Worm (Caenorhabditis elegans) whole organism, mixed stage, embryonic: ENCODE results near the gene col-133.

ENCODE experiments used
- M03D4.4 ChIP-seq: sonication (generic microtip); optimal IDR thresholded peaks from 2 replicates; lab custom pipeline; 2017; ENCODE audit warnings: mild to moderate bottlenecking, missing genetic modification characterization, missing compliant biosample characterization
- bed-3 ChIP-seq: fragments of 200-800 bp; sonication (Bioruptor generic); optimal IDR thresholded peaks from 3 replicates; lab custom pipeline; 2018; ENCODE audit warnings: mild to moderate bottlenecking, missing genetic modification characterization, moderate library complexity, missing compliant biosample characterization
- blmp-1 ChIP-seq: fragments of 150-350 bp; optimal IDR thresholded peaks from 2 replicates; lab custom pipeline; 2014; ENCODE audit warnings: missing biosample characterization, missing genetic modification characterization
- ceh-39 ChIP-seq: fragments of 150-350 bp; optimal IDR thresholded peaks from 2 replicates; lab custom pipeline; 2014; ENCODE audit warnings: missing biosample characterization, missing genetic modification characterization
- ceh-43 ChIP-seq: fragments of 200-800 bp; sonication (Bioruptor generic); optimal IDR thresholded peaks from 2 replicates; lab custom pipeline; 2018; ENCODE audit warnings: mild to moderate bottlenecking, missing genetic modification characterization, moderate library complexity, missing compliant biosample characterization
- ceh-83 ChIP-seq: fragments of 200-800 bp; sonication (Bioruptor generic); optimal IDR thresholded peaks from 2 replicates; lab custom pipeline; 2018; ENCODE audit warnings: mild to moderate bottlenecking, missing genetic modification characterization, missing compliant biosample characterization
- ces-1 ChIP-seq: fragments of 150-350 bp; optimal IDR thresholded peaks from 2 replicates; lab custom pipeline; 2014; ENCODE audit warnings: missing biosample characterization, missing genetic modification reagents, missing genetic modification characterization
- cnd-1 ChIP-seq: fragments of 200-800 bp; sonication (Bioruptor generic); optimal IDR thresholded peaks from 2 replicates; lab custom pipeline; 2018; ENCODE audit warnings: mild to moderate bottlenecking, missing genetic modification characterization, missing compliant biosample characterization
- drap-1 ChIP-seq: fragments of 200-800 bp; sonication (Bioruptor generic); optimal IDR thresholded peaks from 3 replicates; lab custom pipeline; 2018; ENCODE audit warnings: mild to moderate bottlenecking, missing genetic modification characterization, missing compliant biosample characterization
- elt-3 ChIP-seq: fragments of 150-350 bp; optimal IDR thresholded peaks from 2 replicates; lab custom pipeline; 2014; ENCODE audit warnings: missing biosample characterization, missing genetic modification characterization
- flh-1 ChIP-seq: fragments of 200-800 bp; sonication (Bioruptor generic); optimal IDR thresholded peaks from 2 replicates; lab custom pipeline; 2018; ENCODE audit warnings: mild to moderate bottlenecking, missing genetic modification characterization, moderate library complexity, missing compliant biosample characterization
- ham-2 ChIP-seq: fragments of 200-800 bp; sonication (Bioruptor generic); optimal IDR thresholded peaks from 2 replicates; lab custom pipeline; 2018; ENCODE audit warnings: mild to moderate bottlenecking, missing genetic modification characterization, missing compliant biosample characterization
- hlh-1 ChIP-seq: fragments of 150-350 bp; optimal IDR thresholded peaks from 2 replicates; lab custom pipeline; 2014; ENCODE audit warnings: missing biosample characterization, missing genetic modification reagents, missing genetic modification characterization
- lin-13 ChIP-seq: fragments of 150-350 bp; optimal IDR thresholded peaks from 2 replicates; lab custom pipeline; 2014; ENCODE audit warnings: missing biosample characterization, missing genetic modification characterization
- lin-32 ChIP-seq: fragments of 200-800 bp; sonication (Bioruptor generic); optimal IDR thresholded peaks from 2 replicates; lab custom pipeline; 2018; ENCODE audit warnings: mild to moderate bottlenecking, missing genetic modification characterization, missing compliant biosample characterization
- mab-5 ChIP-seq: fragments of 150-350 bp; optimal IDR thresholded peaks from 2 replicates; lab custom pipeline; 2014; ENCODE audit warnings: missing biosample characterization, missing genetic modification characterization
- mep-1 ChIP-seq: fragments of 150-350 bp; optimal IDR thresholded peaks from 2 replicates; lab custom pipeline; 2017; ENCODE audit warnings: missing biosample characterization, missing genetic modification reagents, missing genetic modification characterization, inconsistent platforms
- mls-2 ChIP-seq: sonication (generic microtip); optimal IDR thresholded peaks from 2 replicates; lab custom pipeline; 2016; ENCODE audit warnings: mild to moderate bottlenecking, missing genetic modification characterization, moderate library complexity, missing compliant biosample characterization
- nhr-12 ChIP-seq: fragments of 150-350 bp; optimal IDR thresholded peaks from 2 replicates; lab custom pipeline; 2014; ENCODE audit warnings: missing biosample characterization, missing genetic modification characterization
- nhr-237 ChIP-seq: fragments of 150-350 bp; optimal IDR thresholded peaks from 2 replicates; lab custom pipeline; 2014; ENCODE audit warnings: missing biosample characterization, missing genetic modification characterization
- nhr-28 ChIP-seq: fragments of 150-350 bp; optimal IDR thresholded peaks from 2 replicates; lab custom pipeline; 2014; ENCODE audit warnings: missing biosample characterization, missing genetic modification characterization
- nhr-76 ChIP-seq: sonication (generic microtip); optimal IDR thresholded peaks from 2 replicates; lab custom pipeline; 2017; ENCODE audit warnings: missing biosample characterization, missing genetic modification characterization
- pha-4 ChIP-seq: fragments of 150-350 bp; optimal IDR thresholded peaks from 2 replicates; lab custom pipeline; 2018; ENCODE audit warnings: missing biosample characterization, missing genetic modification reagents, missing genetic modification characterization
- snpc-4 ChIP-seq: fragments of 150-350 bp; optimal IDR thresholded peaks from 2 replicates; lab custom pipeline; 2014; ENCODE audit warnings: missing biosample characterization, missing genetic modification characterization
- sptf-1 ChIP-seq: sonication (generic microtip); optimal IDR thresholded peaks from 2 replicates; lab custom pipeline; 2017; ENCODE audit warnings: mild to moderate bottlenecking, missing genetic modification characterization, moderate library complexity, missing compliant biosample characterization
- tbx-8 ChIP-seq: fragments of 200-800 bp; sonication (Bioruptor generic); optimal IDR thresholded peaks from 2 replicates; lab custom pipeline; 2018; ENCODE audit warnings: mild to moderate bottlenecking, missing genetic modification characterization, moderate library complexity, missing compliant biosample characterization
- unc-120 ChIP-seq: sonication (generic microtip); optimal IDR thresholded peaks from 2 replicates; lab custom pipeline; 2017; ENCODE audit warnings: missing genetic modification characterization, missing compliant biosample characterization; ENCODE audit not compliant: poor library complexity, severe bottlenecking
- unc-39 ChIP-seq: fragments of 150-350 bp; optimal IDR thresholded peaks from 2 replicates; lab custom pipeline; 2014; ENCODE audit warnings: missing biosample characterization, missing genetic modification characterization
- unc-62 ChIP-seq: fragments of 150-350 bp; optimal IDR thresholded peaks from 2 replicates; lab custom pipeline; 2014; ENCODE audit warnings: missing biosample characterization, missing genetic modification reagents, missing genetic modification characterization
- zip-8 ChIP-seq: fragments of 150-350 bp; optimal IDR thresholded peaks from 2 replicates; lab custom pipeline; 2014; ENCODE audit warnings: missing biosample characterization, missing genetic modification characterization
- ztf-11 ChIP-seq: fragments of 150-350 bp; optimal IDR thresholded peaks from 2 replicates; lab custom pipeline; 2014; ENCODE audit warnings: missing biosample characterization, missing genetic modification characterization

col-133 gene

DNA sequence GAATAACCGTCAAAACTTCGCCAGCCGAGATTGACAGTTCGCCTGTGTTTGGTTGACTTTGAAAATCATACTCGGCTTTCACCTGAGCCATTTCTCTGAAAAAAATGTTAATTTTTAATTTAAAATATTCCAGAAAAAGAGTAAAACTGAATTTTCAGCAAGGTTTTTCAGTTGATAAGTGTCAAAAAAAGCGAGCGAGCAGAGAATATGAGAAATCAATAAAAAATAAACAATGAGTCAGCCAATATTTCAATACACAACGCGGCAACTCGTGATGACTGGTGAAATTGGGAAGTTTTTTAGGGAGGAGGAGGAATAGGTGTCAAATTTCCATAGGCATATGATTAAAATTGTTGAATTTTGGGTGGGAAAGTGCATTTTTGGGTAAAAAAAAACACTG lies 29.4 kb downstream of the col-133 start, which contains the start of gene lst-4:
Gene lst-4 (minus strand): TSS at position 101 of the 400 bp plus-strand sequence.
- TF ChIP-seq pha-4 (tag; lab: Kevin White, UChicago) (no peak), lin-13 (tag; lab: Kevin White, UChicago) (no peak), ceh-83 (no peak), snpc-4 (tag; lab: Kevin White, UChicago) (no peak), lin-32 (GFP tag; lab: Kevin White, UChicago) (no peak), nhr-237 (no peak), nhr-12 (tag; lab: Kevin White, UChicago) (no peak), bed-3 (GFP tag; lab: Kevin White, UChicago) (no peak), drap-1 (no peak), mab-5 (no peak), nhr-76 (tag; lab: Kevin White, UChicago) (no peak), unc-62 (GFP tag; lab: Kevin White, UChicago) (no peak)

DNA sequence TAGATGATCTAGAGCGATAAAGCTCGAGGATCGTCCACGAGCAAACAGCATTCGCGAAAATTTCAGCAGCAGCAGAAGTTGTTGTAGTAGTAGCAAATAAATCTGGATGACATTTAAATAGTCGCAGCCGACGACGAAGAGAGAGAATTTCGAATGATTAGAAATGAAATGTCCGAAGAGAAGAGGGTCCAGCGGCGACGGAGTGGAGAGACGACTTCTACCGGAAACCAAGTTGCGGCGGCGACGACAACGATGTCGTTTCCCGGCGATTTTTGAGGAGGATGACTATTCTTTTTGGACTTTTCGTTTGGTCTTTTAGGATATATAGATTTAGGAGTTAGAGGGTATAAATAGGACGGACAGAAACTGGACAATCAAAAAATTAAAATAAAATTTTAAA lies 32.8 kb downstream of the col-133 start:
- no peak for TF ChIP-seq mep-1 (tag; lab: Kevin White, UChicago)
- TF ChIP-seq unc-62 (GFP tag; lab: Kevin White, UChicago), result no peak
- TF ChIP-seq ceh-43 (GFP tag; lab: Kevin White, UChicago), result no peak
- TF ChIP-seq bed-3 (GFP tag; lab: Kevin White, UChicago), result no peak
- no peak for TF ChIP-seq elt-3 (tag; lab: Kevin White, UChicago)
- no peak for TF ChIP-seq flh-1 (GFP tag; lab: Kevin White, UChicago)
- TF ChIP-seq sptf-1 (tag; lab: Kevin White, UChicago), result no peak
- no peak for TF ChIP-seq snpc-4 (tag; lab: Kevin White, UChicago)
- no peak for TF ChIP-seq cnd-1 (tag; lab: Kevin White, UChicago)
- TF ChIP-seq mls-2 (tag; lab: Kevin White, UChicago), result no peak
- no peak for TF ChIP-seq ces-1 (GFP tag; lab: Kevin White, UChicago)
- TF ChIP-seq nhr-76 (tag; lab: Kevin White, UChicago), result no peak
- no peak for TF ChIP-seq lin-13 (tag; lab: Kevin White, UChicago)
- no peak for TF ChIP-seq unc-120 (tag; lab: Kevin White, UChicago)
- no peak for TF ChIP-seq ztf-11 (tag; lab: Kevin White, UChicago)
- no peak for TF ChIP-seq nhr-12 (tag; lab: Kevin White, UChicago)
- TF ChIP-seq nhr-237, result no peak

DNA sequence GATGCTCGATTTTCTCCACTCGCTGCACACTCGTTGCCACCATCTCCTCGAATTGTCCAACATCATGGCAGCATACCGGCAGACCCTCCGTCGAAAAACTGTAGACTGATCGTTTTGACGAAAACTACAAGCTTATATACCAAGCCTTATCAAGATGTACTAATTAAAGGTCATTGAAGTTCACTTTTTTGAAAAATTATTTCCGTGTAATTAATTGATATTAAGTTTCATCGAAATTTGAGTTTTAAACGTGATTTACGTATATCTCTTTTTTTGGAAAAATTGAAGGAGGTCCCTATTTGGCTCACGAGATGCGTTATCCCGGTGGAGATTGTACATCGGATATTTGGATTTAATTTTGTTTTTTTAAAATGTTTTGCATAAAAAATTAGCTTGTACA lies 38.5 kb downstream of the col-133 start, which contains the start of gene Y37A1B.4:
Gene Y37A1B.4 (minus strand): TSS at position 101 of the 400 bp plus-strand sequence.
- TF ChIP-seq ham-2, result no peak
- TF ChIP-seq flh-1 (GFP tag; lab: Kevin White, UChicago), result no peak
- TF ChIP-seq pha-4 (tag; lab: Kevin White, UChicago), result no peak
- no peak for TF ChIP-seq M03D4.4 (tag; lab: Kevin White, UChicago)
- TF ChIP-seq zip-8 (tag; lab: Kevin White, UChicago), result no peak
- TF ChIP-seq mep-1 (tag; lab: Kevin White, UChicago), result no peak
- TF ChIP-seq unc-120 (tag; lab: Kevin White, UChicago), result no peak
- TF ChIP-seq lin-13 (tag; lab: Kevin White, UChicago), result no peak

DNA sequence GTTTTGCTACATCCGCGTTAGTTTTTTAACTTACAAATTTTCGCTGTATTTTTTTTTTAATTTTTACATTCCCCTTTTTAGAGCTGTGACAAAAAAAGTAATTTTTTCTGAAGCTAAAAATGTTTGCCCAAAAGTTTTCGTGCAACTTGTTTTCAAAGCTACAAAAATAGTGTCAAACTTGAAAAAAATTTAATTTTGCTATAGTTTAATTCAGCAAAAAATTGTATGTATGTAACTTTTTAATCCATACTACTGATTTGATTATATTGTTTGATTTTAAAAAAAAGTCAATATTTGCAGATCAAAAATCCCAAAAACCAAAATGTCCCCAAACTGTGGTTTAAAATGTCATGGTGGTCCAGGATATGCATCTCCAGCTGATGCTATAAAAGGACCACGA lies 48.3 kb downstream of the col-133 start, which contains the start of gene semo-1:
Gene semo-1 (plus strand): TSS at position 301 of the 400 bp plus-strand sequence.
- TF ChIP-seq ceh-39 (tag; lab: Kevin White, UChicago) (no peak), ceh-43 (GFP tag; lab: Kevin White, UChicago) (no peak), drap-1 (no peak), ham-2 (no peak), hlh-1 (tag; lab: Kevin White, UChicago) (no peak), unc-39 (tag; lab: Kevin White, UChicago) (no peak), mep-1 (tag; lab: Kevin White, UChicago) (no peak), nhr-28 (no peak), snpc-4 (tag; lab: Kevin White, UChicago) (no peak), mab-5 (no peak), nhr-76 (tag; lab: Kevin White, UChicago) (no peak), lin-32 (GFP tag; lab: Kevin White, UChicago) (no peak), tbx-8 (GFP tag; lab: Kevin White, UChicago) (no peak), cnd-1 (tag; lab: Kevin White, UChicago) (no peak), ztf-11 (tag; lab: Kevin White, UChicago) (no peak), zip-8 (tag; lab: Kevin White, UChicago) (no peak), elt-3 (tag; lab: Kevin White, UChicago) (no peak), bed-3 (GFP tag; lab: Kevin White, UChicago) (no peak), blmp-1 (no peak)
